Fruit fly (Drosophila melanogaster) whole organism, embryonic: ENCODE measurements around the gene CG3916.

Source experiments
- BEAF-32 ChIP-seq: fragments of 200-800 bp; sonication (Bioruptor generic); optimal IDR thresholded peaks from 3 replicates; lab custom pipeline; 2017; ENCODE audit warnings: missing biosample characterization, missing genetic modification characterization, mild to moderate bottlenecking, moderate library complexity, missing genetic modification reagents
- Bgb ChIP-seq: fragments of 200-800 bp; sonication (Bioruptor generic); IDR thresholded peaks from 2 replicates; pipeline ENCODE4 v1.3.6; 2022; ENCODE audit warnings: missing biosample characterization, missing genetic modification characterization; ENCODE audit not compliant: partially characterized antibody
- Bteb2 ChIP-seq: fragments of 200-800 bp; sonication (Bioruptor generic); optimal IDR thresholded peaks from 2 replicates; lab custom pipeline; 2016; ENCODE audit warnings: missing biosample characterization, missing genetic modification characterization
- CG10431 ChIP-seq: fragments of 200-800 bp; sonication (Bioruptor generic); optimal IDR thresholded peaks from 3 replicates; lab custom pipeline; 2018; ENCODE audit warnings: missing biosample characterization, mild to moderate bottlenecking, missing genetic modification characterization
- CG11695 ChIP-seq: fragments of 200-800 bp; sonication (Bioruptor generic); IDR thresholded peaks from 3 replicates; pipeline ENCODE4 v1.3.6; 2022; ENCODE audit warnings: missing biosample characterization, missing genetic modification characterization
- CG13424 ChIP-seq: fragments of 200-800 bp; sonication (Bioruptor generic); optimal IDR thresholded peaks from 2 replicates; lab custom pipeline; 2019; ENCODE audit warnings: missing biosample characterization, mild to moderate bottlenecking, missing genetic modification characterization, moderate library complexity
- CG13894 ChIP-seq: fragments of 200-800 bp; sonication (Bioruptor generic); optimal IDR thresholded peaks from 3 replicates; lab custom pipeline; 2018; ENCODE audit warnings: missing biosample characterization, mild to moderate bottlenecking, missing genetic modification characterization, moderate library complexity
- CG15011 ChIP-seq: fragments of 200-800 bp; sonication (Bioruptor generic); optimal IDR thresholded peaks from 3 replicates; lab custom pipeline; 2018; ENCODE audit warnings: missing biosample characterization, mild to moderate bottlenecking, missing genetic modification characterization
- CG15073 ChIP-seq: fragments of 200-800 bp; sonication (Bioruptor generic); optimal IDR thresholded peaks from 2 replicates; lab custom pipeline; 2016; ENCODE audit warnings: missing biosample characterization, missing genetic modification characterization
- CG15269 ChIP-seq: fragments of 200-800 bp; sonication (Bioruptor generic); optimal IDR thresholded peaks from 2 replicates; lab custom pipeline; 2018; ENCODE audit warnings: missing biosample characterization, mild to moderate bottlenecking, missing genetic modification characterization, moderate library complexity
- CG1647 ChIP-seq: fragments of 200-800 bp; sonication (Bioruptor generic); optimal IDR thresholded peaks from 3 replicates; lab custom pipeline; 2016; ENCODE audit warnings: missing biosample characterization, missing genetic modification characterization
- CG1832 ChIP-seq: fragments of 200-800 bp; sonication (Bioruptor generic); optimal IDR thresholded peaks from 2 replicates; lab custom pipeline; 2017; ENCODE audit warnings: missing biosample characterization, mild to moderate bottlenecking, missing genetic modification characterization, inconsistent platforms
- CG18476 ChIP-seq: fragments of 200-800 bp; sonication (Bioruptor generic); optimal IDR thresholded peaks from 2 replicates; lab custom pipeline; 2016; ENCODE audit warnings: missing biosample characterization, mild to moderate bottlenecking, missing genetic modification characterization
- CG30403 ChIP-seq: fragments of 200-800 bp; sonication (Bioruptor generic); optimal IDR thresholded peaks from 3 replicates; lab custom pipeline; 2016; ENCODE audit warnings: missing biosample characterization, missing genetic modification characterization
- CG3065 ChIP-seq: fragments of 200-800 bp; sonication (Bioruptor generic); optimal IDR thresholded peaks from 2 replicates; lab custom pipeline; 2016; ENCODE audit warnings: missing biosample characterization, missing genetic modification characterization
- CG32772 ChIP-seq: fragments of 200-800 bp; sonication (Bioruptor generic); IDR thresholded peaks from 2 replicates; pipeline ENCODE4 v1.3.6; 2022; ENCODE audit warnings: missing biosample characterization, missing genetic modification characterization
- CG4707 ChIP-seq: fragments of 200-800 bp; sonication (Bioruptor generic); optimal IDR thresholded peaks from 2 replicates; lab custom pipeline; 2018; ENCODE audit warnings: missing biosample characterization, mild to moderate bottlenecking, missing genetic modification characterization, moderate library complexity
- CG6765 ChIP-seq: fragments of 200-800 bp; sonication (Bioruptor generic); optimal IDR thresholded peaks from 3 replicates; lab custom pipeline; 2017; ENCODE audit warnings: missing biosample characterization, mild to moderate bottlenecking, missing genetic modification characterization
- CG6791 ChIP-seq: fragments of 200-800 bp; sonication (Bioruptor generic); IDR thresholded peaks from 3 replicates; pipeline ENCODE4 v1.3.6; 2022; ENCODE audit warnings: missing biosample characterization, missing genetic modification characterization; ENCODE audit not compliant: partially characterized antibody
- Camta ChIP-seq: fragments of 200-800 bp; sonication (Bioruptor generic); optimal IDR thresholded peaks from 2 replicates; lab custom pipeline; 2016; ENCODE audit warnings: missing biosample characterization, missing genetic modification characterization
- Dref ChIP-seq: fragments of 200-800 bp; sonication (Bioruptor generic); IDR thresholded peaks from 2 replicates; pipeline ENCODE4 v1.3.6; 2022; ENCODE audit warnings: missing biosample characterization, missing genetic modification characterization
- Eip74EF ChIP-seq, 2 experiments: fragments of 200-800 bp in 1 of 2; fragments of >200 bp in 1 of 2; sonication (Bioruptor generic) in 1 of 2; optimal IDR thresholded peaks; 2 replicates each; lab custom pipeline; 2017 to 2019; ENCODE audit warnings: missing biosample characterization in 2 of 2, missing genetic modification characterization in 2 of 2, mild to moderate bottlenecking in 1 of 2, moderate library complexity in 1 of 2
- GATAe ChIP-seq: fragments of 200-800 bp; sonication (Bioruptor generic); conservative IDR thresholded peaks from 2 replicates; pipeline ENCODE4 v1.3.6; 2022; ENCODE audit warnings: missing biosample characterization, missing genetic modification characterization
- H15 ChIP-seq: fragments of 200-800 bp; sonication (Bioruptor generic); IDR thresholded peaks from 3 replicates; pipeline ENCODE4 v1.3.6; 2022; ENCODE audit warnings: missing biosample characterization, missing genetic modification characterization
- HLH3B ChIP-seq: fragments of 200-800 bp; sonication (Bioruptor generic); IDR thresholded peaks from 2 replicates; pipeline ENCODE4 v1.3.6; 2022; ENCODE audit warnings: missing biosample characterization, missing genetic modification characterization
- Kr ChIP-seq: fragments of 200-800 bp; sonication (Bioruptor generic); optimal IDR thresholded peaks from 2 replicates; lab custom pipeline; 2017; ENCODE audit warnings: missing biosample characterization, mild to moderate bottlenecking, missing genetic modification characterization
- MTF-1 ChIP-seq: fragments of 200-800 bp; sonication (Bioruptor generic); optimal IDR thresholded peaks from 2 replicates; lab custom pipeline; 2018; ENCODE audit warnings: missing biosample characterization, mild to moderate bottlenecking, missing genetic modification characterization, borderline replicate concordance
- Meics ChIP-seq: fragments of 200-800 bp; sonication (Bioruptor generic); optimal IDR thresholded peaks from 2 replicates; lab custom pipeline; 2017; ENCODE audit warnings: missing biosample characterization, mild to moderate bottlenecking, missing genetic modification characterization
- Mes4 ChIP-seq: fragments of 200-800 bp; sonication (Bioruptor generic); optimal IDR thresholded peaks from 2 replicates; lab custom pipeline; 2016; ENCODE audit warnings: missing biosample characterization, missing genetic modification characterization
- NK7.1 ChIP-seq: fragments of 200-800 bp; sonication (Bioruptor generic); optimal IDR thresholded peaks from 3 replicates; lab custom pipeline; 2016; ENCODE audit warnings: missing biosample characterization, missing genetic modification characterization
- NfI ChIP-seq: fragments of 200-800 bp; sonication (Bioruptor generic); optimal IDR thresholded peaks from 3 replicates; lab custom pipeline; 2018; ENCODE audit warnings: missing biosample characterization, mild to moderate bottlenecking, missing genetic modification characterization, moderate library complexity
- Poxn ChIP-seq: fragments of 200-800 bp; sonication (Bioruptor generic); IDR thresholded peaks from 2 replicates; pipeline ENCODE4 v1.3.6; 2022; ENCODE audit warnings: missing biosample characterization, missing genetic modification characterization
- Ptx1 ChIP-seq: fragments of 200-800 bp; sonication (Bioruptor generic); IDR thresholded peaks from 2 replicates; pipeline ENCODE4 v1.3.6; 2022; ENCODE audit warnings: missing biosample characterization, missing genetic modification characterization
- Trl ChIP-seq, 3 experiments: fragments of >200 bp in 2 of 3; fragments of 200-800 bp in 1 of 3; sonication (Bioruptor generic) in 1 of 3; optimal IDR thresholded peaks; 2 replicates in 1 of 3; 3 replicates in 2 of 3; lab custom pipeline; 2016 to 2017; ENCODE audit warnings: missing biosample characterization in 1 of 3, missing genetic modification characterization in 1 of 3
- Xbp1 ChIP-seq: fragments of 200-800 bp; sonication (Bioruptor generic); optimal IDR thresholded peaks from 3 replicates; lab custom pipeline; 2016; ENCODE audit warnings: missing biosample characterization, mild to moderate bottlenecking, missing genetic modification characterization
- danr ChIP-seq: fragments of 200-800 bp; sonication (Bioruptor generic); IDR thresholded peaks from 2 replicates; pipeline ENCODE4 v1.3.6; 2022; ENCODE audit warnings: missing biosample characterization, missing genetic modification characterization
- dm ChIP-seq: fragments of 200-800 bp; sonication (Bioruptor generic); optimal IDR thresholded peaks from 3 replicates; lab custom pipeline; 2016; ENCODE audit warnings: missing biosample characterization, missing genetic modification characterization
- dmrt11E ChIP-seq: fragments of 200-800 bp; sonication (Bioruptor generic); optimal IDR thresholded peaks from 3 replicates; lab custom pipeline; 2018; ENCODE audit warnings: missing biosample characterization, mild to moderate bottlenecking, missing genetic modification characterization, moderate library complexity
- fu2 ChIP-seq: fragments of 200-800 bp; sonication (Bioruptor generic); optimal IDR thresholded peaks from 2 replicates; lab custom pipeline; 2016; ENCODE audit warnings: missing biosample characterization, missing genetic modification characterization
- hkb ChIP-seq, 2 experiments: fragments of 200-800 bp in 1 of 2; fragments of >200 bp in 1 of 2; sonication (Bioruptor generic) in 1 of 2; IDR thresholded peaks in 1 of 2; optimal IDR thresholded peaks in 1 of 2; 2 replicates each; pipeline versions ENCODE4 v1.3.6 to Lab custom; 2017 to 2022; ENCODE audit warnings: missing biosample characterization in 1 of 2, missing genetic modification characterization in 1 of 2
- mirr ChIP-seq: fragments of 200-800 bp; sonication (Bioruptor generic); optimal IDR thresholded peaks from 3 replicates; lab custom pipeline; 2018; ENCODE audit warnings: missing biosample characterization, mild to moderate bottlenecking, missing genetic modification characterization
- pho ChIP-seq: fragments of 200-800 bp; sonication (Bioruptor generic); optimal IDR thresholded peaks from 2 replicates; lab custom pipeline; 2016; ENCODE audit warnings: missing biosample characterization, missing genetic modification characterization
- phol ChIP-seq: fragments of 200-800 bp; sonication (Bioruptor generic); optimal IDR thresholded peaks from 3 replicates; lab custom pipeline; 2018; ENCODE audit warnings: missing biosample characterization, mild to moderate bottlenecking, missing genetic modification characterization, moderate library complexity
- sd ChIP-seq: fragments of 200-800 bp; sonication (Bioruptor generic); optimal IDR thresholded peaks from 3 replicates; lab custom pipeline; 2018; ENCODE audit warnings: missing biosample characterization, mild to moderate bottlenecking, missing genetic modification characterization, moderate library complexity
- trem ChIP-seq: fragments of 200-800 bp; optimal IDR thresholded peaks from 3 replicates; lab custom pipeline; 2019; ENCODE audit warnings: missing biosample characterization, mild to moderate bottlenecking, missing genetic modification characterization, moderate library complexity
- ttk ChIP-seq: fragments of 200-800 bp; sonication (Bioruptor generic); IDR thresholded peaks from 2 replicates; pipeline ENCODE4 v2.1.2; 2022; ENCODE audit warnings: missing biosample characterization, missing genetic modification characterization
- vnd ChIP-seq: fragments of 200-800 bp; sonication (Bioruptor generic); IDR thresholded peaks from 3 replicates; pipeline ENCODE4 v1.3.6; 2022; ENCODE audit warnings: missing biosample characterization, missing genetic modification characterization; ENCODE audit not compliant: partially characterized antibody
- zfh1 ChIP-seq: fragments of 200-800 bp; sonication (Bioruptor generic); IDR thresholded peaks from 3 replicates; pipeline ENCODE4 v1.3.6; 2022; ENCODE audit warnings: missing biosample characterization, missing genetic modification characterization

The CG3916 gene

DNA sequence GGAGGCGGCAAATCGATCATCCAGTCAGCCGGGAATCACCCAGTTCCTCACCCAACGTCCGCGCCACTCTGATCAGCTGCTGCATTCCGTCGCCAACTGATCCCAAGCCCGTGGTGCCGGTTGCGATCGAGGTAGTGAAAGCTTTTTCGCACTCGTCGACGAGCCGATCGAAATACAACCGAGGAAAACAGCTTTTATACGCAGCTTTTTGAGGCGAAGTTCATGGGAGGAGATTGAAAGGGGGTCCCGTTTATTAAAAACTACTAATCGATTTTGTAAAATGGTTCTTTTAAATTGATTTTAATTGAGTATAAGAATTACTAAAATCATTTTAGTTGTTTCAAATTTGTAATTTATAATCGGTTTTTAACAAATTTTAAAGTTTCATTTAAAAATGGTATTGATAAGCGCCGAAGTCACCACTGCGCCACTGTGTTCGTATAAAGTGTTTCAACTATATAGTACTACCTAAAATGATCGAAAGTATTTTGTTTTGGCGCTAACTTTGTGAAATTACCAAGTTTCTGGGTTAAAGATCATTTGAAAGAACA lies 7.8 kb upstream of the CG3916 start, which contains the start of gene CG4860 (continued):
- TF ChIP-seq CG32772 = peak; percentile 68
- TF ChIP-seq CG1832 (GFP tag; lab: Kevin White, UChicago) = no peak
- TF ChIP-seq dm (GFP tag; lab: Kevin White, UChicago) = peak; percentile 65
- TF ChIP-seq NfI (GFP tag; lab: Kevin White, UChicago) = peak; percentile 89
- TF ChIP-seq CG6791 (GFP tag; lab: Robert Waterston, UW) = no peak
- peak; percentile 64; the same call in 1 of the 2 replicates for TF ChIP-seq Poxn (GFP tag; lab: Robert Waterston, UW)
- TF ChIP-seq dmrt11E (tag; lab: Kevin White, UChicago) = no peak
- TF ChIP-seq Mes4 (GFP tag; lab: Kevin White, UChicago) = peak; percentile 70
- TF ChIP-seq MTF-1 (GFP tag; lab: Kevin White, UChicago) = no peak
- no peak for TF ChIP-seq CG10431 (GFP tag; lab: Kevin White, UChicago)
- TF ChIP-seq CG18476 = peak; percentile 77
- peak; percentile 78; the same call in 2 of the 3 replicates for TF ChIP-seq zfh1 (GFP tag; lab: Robert Waterston, UW)
- no peak for TF ChIP-seq Kr (GFP tag; lab: Kevin White, UChicago)
- TF ChIP-seq fu2 (GFP tag; lab: Kevin White, UChicago) = peak; percentile 86
- peak; percentile 93 for TF ChIP-seq CG13424 (tag; lab: Kevin White, UChicago)
- peak; percentile 92 for TF ChIP-seq Xbp1 (GFP tag; lab: Kevin White, UChicago)
- TF ChIP-seq CG11695 = peak; percentile 92
- TF ChIP-seq hkb (optimal IDR thresholded peaks at IDR 0.05; lab: Kevin White, UChicago) = no peak
- peak; percentile 90 for TF ChIP-seq hkb (GFP tag; IDR thresholded peaks at IDR 0.05; lab: Robert Waterston, UW)
- no peak for TF ChIP-seq Eip74EF (GFP tag; optimal IDR thresholded peaks at IDR 0.05; lab: Kevin White, UChicago)
- TF ChIP-seq Ptx1 (GFP tag; lab: Robert Waterston, UW) = peak; percentile 91
- TF ChIP-seq CG3065 (GFP tag; lab: Kevin White, UChicago) = peak; percentile 66
- peak; percentile 71; the same call in 1 of the 2 replicates for TF ChIP-seq danr (GFP tag; lab: Robert Waterston, UW)
- TF ChIP-seq CG15269 = peak; percentile 93
- peak; percentile 83 for TF ChIP-seq phol (tag; lab: Kevin White, UChicago)
- peak; percentile 82 for TF ChIP-seq Camta (GFP tag; lab: Kevin White, UChicago)
- TF ChIP-seq vnd (GFP tag; lab: Robert Waterston, UW) = no peak
- TF ChIP-seq pho (GFP tag; lab: Kevin White, UChicago) = peak; percentile 85
- TF ChIP-seq BEAF-32 (GFP tag; lab: Kevin White, UChicago) = peak; percentile 0
- TF ChIP-seq Dref (GFP tag; lab: Robert Waterston, UW) = peak; percentile 39; the same call in 1 of the 2 replicates
- TF ChIP-seq CG15073 (GFP tag; lab: Kevin White, UChicago) = peak; percentile 1
- TF ChIP-seq Bteb2 (GFP tag; lab: Kevin White, UChicago) = peak; percentile 86
- TF ChIP-seq Meics (GFP tag; lab: Kevin White, UChicago) = peak; percentile 89
- TF ChIP-seq mirr = peak; percentile 35
- peak; percentile 86 for TF ChIP-seq HLH3B (GFP tag; lab: Robert Waterston, UW)
- TF ChIP-seq ttk (GFP tag; lab: Robert Waterston, UW) = peak; percentile 83
- TF ChIP-seq CG30403 (GFP tag; lab: Kevin White, UChicago) = peak; percentile 95
- peak; percentile 63 for TF ChIP-seq CG15011 (GFP tag; lab: Kevin White, UChicago)
- no peak for TF ChIP-seq Trl (optimal IDR thresholded peaks at IDR 0.05; lab: Kevin White, UChicago)
- peak; percentile 92 for TF ChIP-seq Trl (GFP tag; optimal IDR thresholded peaks at IDR 0.05; lab: Kevin White, UChicago)
- TF ChIP-seq sd (tag; lab: Kevin White, UChicago) = no peak
- TF ChIP-seq CG4707 = no peak
- peak; percentile 77 for TF ChIP-seq CG13894 (tag; lab: Kevin White, UChicago)
- TF ChIP-seq trem = peak; percentile 13
- peak; percentile 58; the same call in 1 of the 2 replicates for TF ChIP-seq GATAe (GFP tag; lab: Robert Waterston, UW)
- peak; percentile 84 for TF ChIP-seq H15 (GFP tag; lab: Robert Waterston, UW)
- no peak for TF ChIP-seq Bgb (GFP tag; lab: Robert Waterston, UW)
- peak; percentile 78 for TF ChIP-seq CG1647 (GFP tag; lab: Kevin White, UChicago)
- TF ChIP-seq CG6765 (GFP tag; lab: Kevin White, UChicago) = peak; percentile 79
- TF ChIP-seq NK7.1 (GFP tag; lab: Kevin White, UChicago) = peak; percentile 77
